Worm (Caenorhabditis elegans) whole organism, young adult: ENCODE data around the gene R09D1.13.

ENCODE experiments used
- C06A6.2 ChIP-seq: fragments of 200-800 bp; sonication (Bioruptor generic); conservative IDR thresholded peaks from 2 replicates; pipeline ENCODE4 v1.3.6; 2022; ENCODE audit warnings: missing genetic modification characterization, missing compliant biosample characterization
- F52B5.7 ChIP-seq: sonication (generic microtip); optimal IDR thresholded peaks from 2 replicates; lab custom pipeline; 2016; ENCODE audit warnings: mild to moderate bottlenecking, missing genetic modification characterization, missing compliant biosample characterization
- F57C9.4 ChIP-seq: sonication (generic microtip); optimal IDR thresholded peaks from 2 replicates; lab custom pipeline; 2017; ENCODE audit warnings: mild to moderate bottlenecking, missing genetic modification characterization, missing compliant biosample characterization
- T07F8.4 ChIP-seq: sonication (generic microtip); optimal IDR thresholded peaks from 2 replicates; lab custom pipeline; 2016; ENCODE audit warnings: mild to moderate bottlenecking, missing genetic modification characterization, moderate library complexity, missing compliant biosample characterization
- Y53G8AR.9 ChIP-seq: fragments of 200-800 bp; sonication (Bioruptor generic); conservative IDR thresholded peaks from 2 replicates; pipeline ENCODE4 v1.3.6; 2022; ENCODE audit warnings: missing genetic modification reagents, missing genetic modification characterization, missing compliant biosample characterization
- Y95B8A.8 ChIP-seq: fragments of 200-800 bp; sonication (Bioruptor generic); IDR thresholded peaks from 2 replicates; pipeline ENCODE4 v1.3.6; 2022; ENCODE audit warnings: missing genetic modification reagents, missing genetic modification characterization, missing compliant biosample characterization
- akir-1 ChIP-seq: fragments of 200-800 bp; sonication (Bioruptor generic); optimal IDR thresholded peaks from 2 replicates; lab custom pipeline; 2018; ENCODE audit warnings: mild to moderate bottlenecking, missing genetic modification characterization, moderate library complexity, missing compliant biosample characterization
- ama-1 ChIP-seq, 3 experiments: fragments of 150-350 bp in 1 of 3; sonication (generic microtip) in 2 of 3; optimal IDR thresholded peaks; 2 replicates each; lab custom pipeline; 2014 to 2018; ENCODE audit warnings: missing biosample characterization in 2 of 3, missing genetic modification characterization in 2 of 3, missing genetic modification reagents in 2 of 3
- atf-7 ChIP-seq: sonication (generic microtip); optimal IDR thresholded peaks from 2 replicates; lab custom pipeline; 2017; ENCODE audit warnings: mild to moderate bottlenecking, missing genetic modification characterization, missing compliant biosample characterization
- bed-1 ChIP-seq: fragments of 200-800 bp; sonication (Bioruptor generic); IDR thresholded peaks from 2 replicates; pipeline ENCODE4 v1.3.6; 2022; ENCODE audit warnings: missing genetic modification reagents, missing genetic modification characterization, missing compliant biosample characterization
- ccch-3 ChIP-seq: fragments of 200-800 bp; sonication (Bioruptor generic); optimal IDR thresholded peaks from 2 replicates; lab custom pipeline; 2018; ENCODE audit warnings: mild to moderate bottlenecking, missing genetic modification characterization, missing compliant biosample characterization
- ceh-40 ChIP-seq: fragments of 200-800 bp; sonication (Bioruptor generic); IDR thresholded peaks from 2 replicates; pipeline ENCODE4 v1.3.6; 2022; ENCODE audit warnings: missing genetic modification characterization, missing compliant biosample characterization
- chd-7 ChIP-seq: sonication (generic microtip); optimal IDR thresholded peaks from 2 replicates; lab custom pipeline; 2016; ENCODE audit warnings: mild to moderate bottlenecking, missing genetic modification characterization, moderate library complexity, missing compliant biosample characterization
- die-1 ChIP-seq: sonication (generic microtip); optimal IDR thresholded peaks from 2 replicates; lab custom pipeline; 2016; ENCODE audit warnings: missing genotype, mild to moderate bottlenecking, missing genetic modification characterization, missing compliant biosample characterization
- efl-1 ChIP-seq: fragments of 150-350 bp; optimal IDR thresholded peaks from 2 replicates; lab custom pipeline; 2014; ENCODE audit warnings: missing biosample characterization, missing genetic modification reagents, missing genetic modification characterization
- egl-18 ChIP-seq: fragments of 200-800 bp; sonication (Bioruptor generic); IDR thresholded peaks from 2 replicates; pipeline ENCODE4 v1.3.6; 2022; ENCODE audit warnings: missing genetic modification reagents, missing genetic modification characterization, missing compliant biosample characterization
- egl-44 ChIP-seq: fragments of 200-800 bp; sonication (Bioruptor generic); IDR thresholded peaks from 2 replicates; pipeline ENCODE4 v1.3.6; 2022; ENCODE audit warnings: missing genetic modification reagents, missing genetic modification characterization, missing compliant biosample characterization
- him-1 ChIP-seq: sonication (generic microtip); optimal IDR thresholded peaks from 2 replicates; lab custom pipeline; 2016; ENCODE audit warnings: missing genotype, missing genetic modification reagents, missing genetic modification characterization, missing compliant biosample characterization
- hmg-1.2 ChIP-seq: fragments of 200-800 bp; sonication (Bioruptor generic); IDR thresholded peaks from 2 replicates; pipeline ENCODE4 v1.3.6; 2022; ENCODE audit warnings: missing genetic modification reagents, missing genetic modification characterization, missing compliant biosample characterization
- let-607 ChIP-seq, 2 experiments: fragments of 200-800 bp in 1 of 2; sonication (Bioruptor generic) in 1 of 2; sonication (generic microtip) in 1 of 2; optimal IDR thresholded peaks; 2 replicates each; lab custom pipeline; 2016 to 2018; ENCODE audit warnings: mild to moderate bottlenecking in 2 of 2, missing compliant biosample characterization in 2 of 2, missing genetic modification characterization in 2 of 2, moderate library complexity in 2 of 2, missing genotype in 1 of 2
- lin-26 ChIP-seq: fragments of 200-800 bp; sonication (Bioruptor generic); IDR thresholded peaks from 2 replicates; pipeline ENCODE4 v1.3.6; 2022; ENCODE audit warnings: missing genetic modification reagents, missing genetic modification characterization, missing compliant biosample characterization
- lin-40 ChIP-seq: sonication (generic microtip); optimal IDR thresholded peaks from 2 replicates; lab custom pipeline; 2016; ENCODE audit warnings: missing genetic modification characterization, mild to moderate bottlenecking, missing compliant biosample characterization, missing genotype, missing genetic modification reagents
- lir-1 ChIP-seq: fragments of 200-800 bp; sonication (Bioruptor generic); conservative IDR thresholded peaks from 2 replicates; pipeline ENCODE4 v1.3.6; 2022; ENCODE audit warnings: missing genetic modification reagents, missing genetic modification characterization, missing compliant biosample characterization
- madf-3 ChIP-seq: fragments of 200-800 bp; sonication (Bioruptor generic); IDR thresholded peaks from 2 replicates; pipeline ENCODE4 v1.3.6; 2022; ENCODE audit warnings: missing genetic modification reagents, missing genetic modification characterization, missing compliant biosample characterization
- madf-6 ChIP-seq: fragments of 200-800 bp; sonication (Bioruptor generic); IDR thresholded peaks from 2 replicates; pipeline ENCODE4 v1.3.6; 2022; ENCODE audit warnings: missing genetic modification reagents, missing genetic modification characterization, missing compliant biosample characterization
- nfya-1 ChIP-seq: sonication (generic microtip); optimal IDR thresholded peaks from 2 replicates; lab custom pipeline; 2017; ENCODE audit warnings: antibody characterized with exemption, missing compliant biosample characterization, missing genetic modification characterization, borderline replicate concordance; ENCODE audit not compliant: insufficient read depth
- nfya-2 ChIP-seq: fragments of 200-800 bp; sonication (Bioruptor generic); IDR thresholded peaks from 2 replicates; pipeline ENCODE4 v1.3.6; 2022; ENCODE audit warnings: missing genetic modification reagents, missing genetic modification characterization, missing compliant biosample characterization
- nhr-179 ChIP-seq: sonication (generic microtip); optimal IDR thresholded peaks from 2 replicates; lab custom pipeline; 2016; ENCODE audit warnings: mild to moderate bottlenecking, missing genetic modification characterization, missing compliant biosample characterization
- nhr-27 ChIP-seq: fragments of 200-800 bp; sonication (Bioruptor generic); optimal IDR thresholded peaks from 2 replicates; lab custom pipeline; 2018; ENCODE audit warnings: mild to moderate bottlenecking, missing genetic modification characterization, moderate library complexity, missing compliant biosample characterization
- nhr-80 ChIP-seq: sonication (generic microtip); optimal IDR thresholded peaks from 2 replicates; lab custom pipeline; 2016; ENCODE audit warnings: missing genetic modification characterization, missing compliant biosample characterization
- snpc-1.3 ChIP-seq: sonication (generic microtip); optimal IDR thresholded peaks from 2 replicates; lab custom pipeline; 2017; ENCODE audit warnings: missing genetic modification characterization, mild to moderate bottlenecking, missing compliant biosample characterization, antibody characterized with exemption, moderate library complexity, missing genotype, missing genetic modification reagents; ENCODE audit not compliant: insufficient read depth
- snpc-3.4 ChIP-seq: sonication (generic microtip); optimal IDR thresholded peaks from 2 replicates; lab custom pipeline; 2017; ENCODE audit warnings: missing genetic modification characterization, mild to moderate bottlenecking, missing compliant biosample characterization, antibody characterized with exemption, moderate library complexity, missing genotype, missing genetic modification reagents
- tlf-1 ChIP-seq: fragments of 200-800 bp; sonication (Bioruptor generic); optimal IDR thresholded peaks from 2 replicates; lab custom pipeline; 2018; ENCODE audit warnings: mild to moderate bottlenecking, missing genetic modification characterization, missing compliant biosample characterization
- unc-130 ChIP-seq: sonication (generic microtip); optimal IDR thresholded peaks from 2 replicates; lab custom pipeline; 2016; ENCODE audit warnings: missing genetic modification reagents, missing genetic modification characterization, missing compliant biosample characterization
- zim-3 ChIP-seq: sonication (generic microtip); optimal IDR thresholded peaks from 2 replicates; lab custom pipeline; 2017; ENCODE audit warnings: mild to moderate bottlenecking, missing genetic modification characterization, moderate library complexity, missing compliant biosample characterization
- ztf-25 ChIP-seq: fragments of 200-800 bp; sonication (Bioruptor generic); IDR thresholded peaks from 2 replicates; pipeline ENCODE4 v1.3.6; 2022; ENCODE audit warnings: missing genetic modification reagents, missing genetic modification characterization, missing compliant biosample characterization
- ztf-26 ChIP-seq: sonication (generic microtip); optimal IDR thresholded peaks from 2 replicates; lab custom pipeline; 2017; ENCODE audit warnings: missing genetic modification characterization, missing compliant biosample characterization
- ztf-3 ChIP-seq: fragments of 200-800 bp; sonication (Bioruptor generic); optimal IDR thresholded peaks from 2 replicates; lab custom pipeline; 2018; ENCODE audit warnings: mild to moderate bottlenecking, missing genetic modification characterization, missing compliant biosample characterization

R09D1.13 gene

ce11 chrII:9482529-9482928, 37.3 kb upstream of the R09D1.13 start:
- peak; percentile 29 for TF ChIP-seq atf-7 (tag; lab: Kevin White, UChicago)
- peak; percentile 16 for TF ChIP-seq nhr-80
- no peak for TF ChIP-seq Y95B8A.8 (GFP tag; lab: Robert Waterston, UW)
- no peak for TF ChIP-seq C06A6.2 (GFP tag; lab: Robert Waterston, UW)
- TF ChIP-seq nhr-179 = no peak

- no peak for TF ChIP-seq F52B5.7 (tag; lab: Kevin White, UChicago)
- no peak for TF ChIP-seq bed-1 (GFP tag; lab: Robert Waterston, UW)
- no peak for TF ChIP-seq ztf-25 (GFP tag; lab: Robert Waterston, UW)
- TF ChIP-seq ccch-3 (GFP tag; lab: Kevin White, UChicago) = no peak
- TF ChIP-seq ztf-3 (GFP tag; lab: Kevin White, UChicago) = no peak
- no peak for TF ChIP-seq ama-1 (optimal IDR thresholded peaks at IDR 0.05; lab: Kevin White, UChicago)
- TF ChIP-seq ama-1 (GFP tag; optimal IDR thresholded peaks at IDR 0.05; lab: Kevin White, UChicago) = no peak
- no peak for TF ChIP-seq madf-3 (GFP tag; lab: Robert Waterston, UW)
- TF ChIP-seq snpc-3.4 (tag; lab: Kevin White, UChicago) = no peak
- no peak for TF ChIP-seq F57C9.4
- TF ChIP-seq atf-7 (tag; lab: Kevin White, UChicago) = no peak
- no peak for TF ChIP-seq lin-40 (tag; lab: Kevin White, UChicago)
- no peak for TF ChIP-seq snpc-1.3
- TF ChIP-seq lir-1 (GFP tag; lab: Robert Waterston, UW) = no peak
- TF ChIP-seq Y53G8AR.9 (GFP tag; lab: Robert Waterston, UW) = no peak
- no peak for TF ChIP-seq efl-1 (GFP tag; lab: Kevin White, UChicago)
- TF ChIP-seq hmg-1.2 (GFP tag; lab: Robert Waterston, UW) = no peak
- TF ChIP-seq die-1 (tag; lab: Kevin White, UChicago) = no peak
- no peak for TF ChIP-seq chd-7 (tag; lab: Kevin White, UChicago)
- no peak for TF ChIP-seq akir-1 (GFP tag; lab: Kevin White, UChicago)
Observed at ce11 chrII:9481427-9481826, 36.2 kb upstream of the R09D1.13 start.

- TF ChIP-seq ceh-40 (GFP tag; lab: Robert Waterston, UW) (no peak), unc-130 (GFP tag; lab: Kevin White, UChicago) (no peak), zim-3 (tag; lab: Kevin White, UChicago) (no peak), tlf-1 (GFP tag; lab: Kevin White, UChicago) (no peak), nhr-27 (no peak), ama-1 (optimal IDR thresholded peaks at IDR 0.05; lab: Kevin White, UChicago) (no peak), ama-1 (GFP tag; optimal IDR thresholded peaks at IDR 0.05; lab: Kevin White, UChicago) (no peak), egl-44 (GFP tag; lab: Robert Waterston, UW) (no peak), him-1 (tag; lab: Kevin White, UChicago) (no peak), egl-18 (GFP tag; lab: Robert Waterston, UW) (no peak), ztf-26 (tag; lab: Kevin White, UChicago) (no peak), T07F8.4 (tag; lab: Kevin White, UChicago) (no peak), let-607 (tag; optimal IDR thresholded peaks at IDR 0.05; lab: Kevin White, UChicago) (no peak), lin-26 (GFP tag; lab: Robert Waterston, UW) (no peak), madf-6 (GFP tag; lab: Robert Waterston, UW) (no peak), nfya-2 (GFP tag; lab: Robert Waterston, UW) (no peak), nfya-1 (no peak)
Observed at ce11 chrII:9480006-9480405, 34.7 kb upstream of the R09D1.13 start, which contains the start of gene T19H5.7. Gene T19H5.7 (minus strand): TSS chrII:9480106.
